Worm (Caenorhabditis elegans): ENCODE data around the gene npr-15.

The npr-15 gene

DNA sequence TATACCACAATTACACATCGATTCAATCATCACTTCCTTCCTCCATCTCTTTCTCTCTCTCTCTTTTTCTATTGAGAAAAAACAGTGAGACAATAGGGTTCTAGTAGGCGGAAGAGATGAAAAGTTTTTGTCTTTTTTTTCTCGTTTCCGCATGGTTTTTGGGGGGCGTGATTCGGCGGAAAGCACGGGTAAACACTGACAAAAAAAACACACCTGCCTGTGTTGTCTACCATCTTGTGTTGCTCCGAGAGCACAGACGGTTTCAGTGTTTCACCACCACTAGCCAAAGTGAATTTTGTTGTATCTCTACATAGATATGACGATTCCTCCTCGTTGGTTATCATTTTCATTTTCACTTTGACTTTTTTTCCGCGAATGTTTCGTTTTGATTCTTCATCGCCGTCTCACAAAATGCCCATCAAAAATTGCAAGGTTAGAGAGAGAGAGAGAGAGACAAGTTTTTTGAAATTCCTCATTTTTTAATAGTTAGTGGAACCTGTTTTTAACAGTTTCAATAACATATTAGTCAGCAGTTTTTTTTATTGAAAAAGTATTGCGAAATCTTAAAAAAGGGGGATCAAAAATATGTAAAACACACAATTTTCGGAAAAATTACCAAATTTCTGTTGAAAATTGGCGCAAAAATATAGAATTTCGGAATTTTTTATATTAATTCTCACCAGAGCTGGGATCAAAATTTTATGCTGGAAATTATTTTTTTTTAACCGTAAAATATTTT is 57.1 kb downstream of the npr-15 start (continued):
- no peak for TF ChIP-seq ceh-82 (tag; optimal IDR thresholded peaks at IDR 0.05)
- TF ChIP-seq lin-15B (tag; optimal IDR thresholded peaks at IDR 0.05): no peak
- peak; percentile 48 for TF ChIP-seq zip-4 (GFP tag; optimal IDR thresholded peaks at IDR 0.05)
- TF ChIP-seq blmp-1 (tag; optimal IDR thresholded peaks at IDR 0.05): peak; percentile 61
- TF ChIP-seq nhr-85 (tag): peak; percentile 65
- no peak for TF ChIP-seq fos-1 (tag; optimal IDR thresholded peaks at IDR 0.05)
- TF ChIP-seq unc-62 (GFP tag; optimal IDR thresholded peaks at IDR 0.05): no peak
- no peak for TF ChIP-seq swsn-7 (tag; optimal IDR thresholded peaks at IDR 0.05)
- TF ChIP-seq lin-13 (GFP tag; optimal IDR thresholded peaks at IDR 0.05): no peak
- no peak for TF ChIP-seq snpc-4 (tag; optimal IDR thresholded peaks at IDR 0.05)
- no peak for TF ChIP-seq efl-1 (optimal IDR thresholded peaks at IDR 0.05)
- TF ChIP-seq efl-1 (GFP tag; optimal IDR thresholded peaks at IDR 0.05 in 1 of 2): peak in 1 of 2 experiments; percentile 91
- TF ChIP-seq snu-23 (GFP tag; optimal IDR thresholded peaks at IDR 0.05): no peak
- no peak for TF ChIP-seq dpl-1 (GFP tag; optimal IDR thresholded peaks at IDR 0.05)
- TF ChIP-seq ama-1 (optimal IDR thresholded peaks at IDR 0.05): no peak
- no peak for TF ChIP-seq nhr-20 (tag; optimal IDR thresholded peaks at IDR 0.05)
- TF ChIP-seq pqm-1 (tag; optimal IDR thresholded peaks at IDR 0.05): no peak
- TF ChIP-seq grh-1 (GFP tag; IDR thresholded peaks at IDR 0.05): no peak
- TF ChIP-seq rnt-1 (tag; optimal IDR thresholded peaks at IDR 0.05): no peak
- TF ChIP-seq lin-35 (GFP tag; optimal IDR thresholded peaks at IDR 0.05): peak in 1 of 2 experiments; percentile 31
- TF ChIP-seq C04F5.9 (tag; optimal IDR thresholded peaks at IDR 0.05): no peak
- TF ChIP-seq efl-3 (GFP tag; optimal IDR thresholded peaks at IDR 0.05): no peak
- TF ChIP-seq ztf-4 (tag; optimal IDR thresholded peaks at IDR 0.05): no peak
- no peak for TF ChIP-seq unc-30 (tag; optimal IDR thresholded peaks at IDR 0.05)
- no peak for TF ChIP-seq tbx-2 (tag; optimal IDR thresholded peaks at IDR 0.05)
- TF ChIP-seq elt-2 (tag; optimal IDR thresholded peaks at IDR 0.05): peak; percentile 11
- TF ChIP-seq lin-39 (tag; optimal IDR thresholded peaks at IDR 0.05): no peak
- TF ChIP-seq sup-37 (GFP tag; optimal IDR thresholded peaks at IDR 0.05): no peak
- TF ChIP-seq xbp-1 (tag; optimal IDR thresholded peaks at IDR 0.05): no peak
- TF ChIP-seq C34B4.2 (tag; optimal IDR thresholded peaks at IDR 0.05): no peak
- TF ChIP-seq egl-13 (tag; optimal IDR thresholded peaks at IDR 0.05): no peak
- TF ChIP-seq nhr-12 (tag; optimal IDR thresholded peaks at IDR 0.05): no peak

DNA sequence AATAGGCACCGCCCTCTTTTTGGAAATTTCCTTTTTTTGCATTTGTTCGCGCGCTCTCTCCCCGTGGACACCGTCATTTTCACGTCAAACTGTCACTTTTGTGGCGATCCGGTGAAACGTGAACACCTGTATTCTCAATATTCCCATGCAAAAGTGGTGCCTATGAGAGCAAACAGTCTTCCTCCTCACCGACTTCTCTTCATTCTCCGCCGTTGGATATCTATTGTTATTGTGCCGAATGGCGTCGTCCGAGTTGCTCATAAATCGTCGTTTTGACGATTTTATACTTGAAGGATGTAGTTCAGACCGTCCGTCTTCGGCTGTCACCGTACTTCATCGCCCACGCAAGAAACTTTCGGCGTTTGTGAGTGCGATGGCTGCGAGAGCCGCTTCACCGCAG is 58.6 kb downstream of the npr-15 start, which contains the start of gene rilp-1:
TSS of gene rilp-1 (plus strand) at position 301 of the 400 bp plus-strand sequence.
- TF ChIP-seq tlp-1 (tag; optimal IDR thresholded peaks at IDR 0.05) (no peak), lin-35 (GFP tag; optimal IDR thresholded peaks at IDR 0.05) (no peak), egl-27 (tag; optimal IDR thresholded peaks at IDR 0.05) (no peak), unc-130 (tag; optimal IDR thresholded peaks at IDR 0.05) (no peak), C16A3.4 (tag; optimal IDR thresholded peaks at IDR 0.05) (no peak), sox-4 (tag; optimal IDR thresholded peaks at IDR 0.05) (no peak), fkh-4 (tag; optimal IDR thresholded peaks at IDR 0.05; ENCODE audit: borderline replicate concordance) (no peak), nhr-90 (tag; optimal IDR thresholded peaks at IDR 0.05; ENCODE audit: poor library complexity) (no peak), ces-1 (GFP tag; optimal IDR thresholded peaks at IDR 0.05) (no peak), hlh-17 (GFP tag; optimal IDR thresholded peaks at IDR 0.05; ENCODE audit: borderline replicate concordance) (no peak), isw-1 (GFP tag; IDR thresholded peaks at IDR 0.05) (no peak), rnt-1 (tag; optimal IDR thresholded peaks at IDR 0.05) (no peak), ceh-63 (GFP tag; optimal IDR thresholded peaks at IDR 0.05) (no peak), nhr-71 (tag; optimal IDR thresholded peaks at IDR 0.05) (no peak), nhr-237 (tag; optimal IDR thresholded peaks at IDR 0.05) (no peak), pax-3 (tag; optimal IDR thresholded peaks at IDR 0.05) (no peak), egl-13 (tag; optimal IDR thresholded peaks at IDR 0.05) (no peak), blmp-1 (tag; optimal IDR thresholded peaks at IDR 0.05) (no peak), elt-2 (tag; optimal IDR thresholded peaks at IDR 0.05) (no peak), mab-9 (GFP tag; IDR thresholded peaks at IDR 0.05) (no peak)

Measured in whole organism, L1 larva.